Fruit fly (Drosophila melanogaster) whole organism, embryonic: Measurements from ENCODE around the gene CG16790.

Experiments
- Adf1 ChIP-seq: fragments of 200-800 bp; sonication (Bioruptor generic); IDR thresholded peaks from 2 replicates; pipeline ENCODE4 v1.3.6; 2022; ENCODE audit warnings: missing biosample characterization, missing genetic modification characterization
- CG11247 ChIP-seq: fragments of 200-800 bp; sonication (Bioruptor generic); IDR thresholded peaks from 2 replicates; pipeline ENCODE4 v1.3.6; 2022; ENCODE audit warnings: missing biosample characterization, missing genetic modification characterization
- CG12155 ChIP-seq: fragments of 200-800 bp; sonication (Bioruptor generic); optimal IDR thresholded peaks from 3 replicates; lab custom pipeline; 2016; ENCODE audit warnings: missing biosample characterization, missing genetic modification characterization
- CG12299 ChIP-seq: fragments of 200-800 bp; sonication (Bioruptor generic); optimal IDR thresholded peaks from 2 replicates; lab custom pipeline; 2018; ENCODE audit warnings: missing biosample characterization, mild to moderate bottlenecking, missing genetic modification characterization
- CG13424 ChIP-seq: fragments of 200-800 bp; sonication (Bioruptor generic); optimal IDR thresholded peaks from 2 replicates; lab custom pipeline; 2019; ENCODE audit warnings: missing biosample characterization, mild to moderate bottlenecking, missing genetic modification characterization, moderate library complexity
- CG15011 ChIP-seq: fragments of 200-800 bp; sonication (Bioruptor generic); optimal IDR thresholded peaks from 3 replicates; lab custom pipeline; 2018; ENCODE audit warnings: missing biosample characterization, mild to moderate bottlenecking, missing genetic modification characterization
- CG15696 ChIP-seq: fragments of 200-800 bp; sonication (Bioruptor generic); optimal IDR thresholded peaks from 2 replicates; lab custom pipeline; 2019; ENCODE audit warnings: missing biosample characterization, mild to moderate bottlenecking, missing genetic modification characterization, moderate library complexity
- CG17829 ChIP-seq: fragments of 200-800 bp; optimal IDR thresholded peaks from 2 replicates; lab custom pipeline; 2019; ENCODE audit warnings: missing biosample characterization, mild to moderate bottlenecking, missing genetic modification characterization, moderate library complexity
- CG1792 ChIP-seq: fragments of 200-800 bp; sonication (Bioruptor generic); optimal IDR thresholded peaks from 2 replicates; lab custom pipeline; 2016; ENCODE audit warnings: missing biosample characterization, missing genetic modification characterization
- CG18619 ChIP-seq: fragments of 200-800 bp; sonication (Bioruptor generic); optimal IDR thresholded peaks from 3 replicates; lab custom pipeline; 2017; ENCODE audit warnings: missing biosample characterization, mild to moderate bottlenecking, missing genetic modification characterization
- CG2202 ChIP-seq: fragments of 200-800 bp; sonication (Bioruptor generic); optimal IDR thresholded peaks from 2 replicates; lab custom pipeline; 2018; ENCODE audit warnings: missing biosample characterization, mild to moderate bottlenecking, missing genetic modification characterization
- CG30020 ChIP-seq: fragments of 200-800 bp; optimal IDR thresholded peaks from 2 replicates; lab custom pipeline; 2019; ENCODE audit warnings: missing biosample characterization, mild to moderate bottlenecking, missing genetic modification characterization, moderate library complexity
- CG3838 ChIP-seq: fragments of 200-800 bp; sonication (Bioruptor generic); optimal IDR thresholded peaks from 3 replicates; lab custom pipeline; 2016; ENCODE audit warnings: missing biosample characterization, missing genetic modification characterization
- CG4360 ChIP-seq: fragments of 200-800 bp; sonication (Bioruptor generic); IDR thresholded peaks from 2 replicates; pipeline ENCODE4 v1.3.6; 2022; ENCODE audit warnings: missing biosample characterization, missing genetic modification characterization
- CG4424 ChIP-seq: fragments of 200-800 bp; sonication (Bioruptor generic); optimal IDR thresholded peaks from 3 replicates; lab custom pipeline; 2016; ENCODE audit warnings: missing biosample characterization, missing genetic modification characterization
- CG6254 ChIP-seq: fragments of 200-800 bp; sonication (Bioruptor generic); optimal IDR thresholded peaks from 3 replicates; lab custom pipeline; 2017; ENCODE audit warnings: mild to moderate bottlenecking, missing biosample characterization, missing genetic modification reagents, missing genetic modification characterization
- CG6765 ChIP-seq: fragments of 200-800 bp; sonication (Bioruptor generic); optimal IDR thresholded peaks from 3 replicates; lab custom pipeline; 2017; ENCODE audit warnings: missing biosample characterization, mild to moderate bottlenecking, missing genetic modification characterization
- CG7271 ChIP-seq: fragments of 200-800 bp; sonication (Bioruptor generic); optimal IDR thresholded peaks from 2 replicates; lab custom pipeline; 2018; ENCODE audit warnings: missing biosample characterization, mild to moderate bottlenecking, missing genetic modification characterization, moderate library complexity
- Dref ChIP-seq: fragments of 200-800 bp; sonication (Bioruptor generic); IDR thresholded peaks from 2 replicates; pipeline ENCODE4 v1.3.6; 2022; ENCODE audit warnings: missing biosample characterization, missing genetic modification characterization
- GATAe ChIP-seq: fragments of 200-800 bp; sonication (Bioruptor generic); conservative IDR thresholded peaks from 2 replicates; pipeline ENCODE4 v1.3.6; 2022; ENCODE audit warnings: missing biosample characterization, missing genetic modification characterization
- Gug ChIP-seq: fragments of 200-800 bp; sonication (Bioruptor generic); IDR thresholded peaks from 4 replicates; pipeline ENCODE4 v1.3.6; 2022; ENCODE audit warnings: missing biosample characterization, missing genetic modification characterization
- Max ChIP-seq: fragments of 200-800 bp; sonication (Bioruptor generic); optimal IDR thresholded peaks from 2 replicates; lab custom pipeline; 2016; ENCODE audit warnings: missing biosample characterization, mild to moderate bottlenecking, missing genetic modification characterization
- Mes4 ChIP-seq: fragments of 200-800 bp; sonication (Bioruptor generic); optimal IDR thresholded peaks from 2 replicates; lab custom pipeline; 2016; ENCODE audit warnings: missing biosample characterization, missing genetic modification characterization
- Mrtf ChIP-seq: fragments of 200-800 bp; sonication (Bioruptor generic); IDR thresholded peaks from 3 replicates; pipeline ENCODE4 v1.3.6; 2022; ENCODE audit warnings: missing biosample characterization, missing genetic modification characterization
- NC2α ChIP-seq: fragments of 200-800 bp; sonication (Bioruptor generic); optimal IDR thresholded peaks from 2 replicates; lab custom pipeline; 2016; ENCODE audit warnings: missing biosample characterization, missing genetic modification characterization
- Oli ChIP-seq: fragments of 200-800 bp; sonication (Bioruptor generic); optimal IDR thresholded peaks from 2 replicates; lab custom pipeline; 2018; ENCODE audit warnings: missing biosample characterization, mild to moderate bottlenecking, missing genetic modification characterization, moderate library complexity
- Poxn ChIP-seq: fragments of 200-800 bp; sonication (Bioruptor generic); IDR thresholded peaks from 2 replicates; pipeline ENCODE4 v1.3.6; 2022; ENCODE audit warnings: missing biosample characterization, missing genetic modification characterization
- Trl ChIP-seq, 3 experiments: fragments of >200 bp in 2 of 3; fragments of 200-800 bp in 1 of 3; sonication (Bioruptor generic) in 1 of 3; optimal IDR thresholded peaks; 2 replicates in 1 of 3; 3 replicates in 2 of 3; lab custom pipeline; 2016 to 2017; ENCODE audit warnings: missing biosample characterization in 1 of 3, missing genetic modification characterization in 1 of 3
- bowl ChIP-seq: fragments of 200-800 bp; sonication (Bioruptor generic); IDR thresholded peaks from 2 replicates; pipeline ENCODE4 v1.3.6; 2022; ENCODE audit warnings: missing biosample characterization, missing genetic modification characterization
- chinmo ChIP-seq: fragments of 200-800 bp; sonication (Bioruptor generic); IDR thresholded peaks from 4 replicates; pipeline ENCODE4 v1.3.6; 2022; ENCODE audit warnings: missing biosample characterization, missing genetic modification characterization; ENCODE audit not compliant: partially characterized antibody
- dan ChIP-seq: fragments of 200-800 bp; sonication (Bioruptor generic); IDR thresholded peaks from 2 replicates; pipeline ENCODE4 v1.3.6; 2022; ENCODE audit warnings: missing biosample characterization, missing genetic modification characterization
- ftz-f1 ChIP-seq: fragments of 200-800 bp; sonication (Bioruptor generic); optimal IDR thresholded peaks from 2 replicates; lab custom pipeline; 2016; ENCODE audit warnings: missing biosample characterization, missing genetic modification characterization
- grn ChIP-seq: fragments of 200-800 bp; sonication (Bioruptor generic); optimal IDR thresholded peaks from 3 replicates; lab custom pipeline; 2017; ENCODE audit warnings: missing biosample characterization, missing genetic modification characterization
- ham ChIP-seq: fragments of 200-800 bp; sonication (Bioruptor generic); IDR thresholded peaks from 2 replicates; pipeline ENCODE4 v1.3.6; 2022; ENCODE audit warnings: missing biosample characterization, missing genetic modification characterization
- klu ChIP-seq: fragments of 200-800 bp; sonication (Bioruptor generic); IDR thresholded peaks from 2 replicates; pipeline ENCODE4 v1.3.6; 2022; ENCODE audit warnings: missing biosample characterization, missing genetic modification characterization
- lola ChIP-seq, 3 experiments: fragments of >200 bp in 2 of 3; fragments of 200-800 bp in 1 of 3; sonication (Bioruptor generic) in 1 of 3; optimal IDR thresholded peaks; 2 replicates each; lab custom pipeline; 2017 to 2019; ENCODE audit warnings: missing biosample characterization in 3 of 3, missing genetic modification characterization in 3 of 3, mild to moderate bottlenecking in 1 of 3, moderate library complexity in 1 of 3
- nerfin-1 ChIP-seq: fragments of 200-800 bp; sonication (Bioruptor generic); optimal IDR thresholded peaks from 3 replicates; lab custom pipeline; 2019; ENCODE audit warnings: missing biosample characterization, mild to moderate bottlenecking, missing genetic modification characterization, moderate library complexity
- phol ChIP-seq: fragments of 200-800 bp; sonication (Bioruptor generic); optimal IDR thresholded peaks from 3 replicates; lab custom pipeline; 2018; ENCODE audit warnings: missing biosample characterization, mild to moderate bottlenecking, missing genetic modification characterization, moderate library complexity
- psq ChIP-seq: fragments of 200-800 bp; sonication (Bioruptor generic); optimal IDR thresholded peaks from 2 replicates; lab custom pipeline; 2017; ENCODE audit warnings: missing biosample characterization, missing genetic modification characterization
- shn ChIP-seq: fragments of 200-800 bp; sonication (Bioruptor generic); optimal IDR thresholded peaks from 3 replicates; lab custom pipeline; 2016; ENCODE audit warnings: missing biosample characterization, missing genetic modification characterization
- sr ChIP-seq: fragments of 200-800 bp; sonication (Bioruptor generic); IDR thresholded peaks from 3 replicates; pipeline ENCODE4 v1.3.6; 2022; ENCODE audit warnings: missing biosample characterization, missing genetic modification characterization
- ssp ChIP-seq: fragments of 200-800 bp; sonication (Bioruptor generic); IDR thresholded peaks from 2 replicates; pipeline ENCODE4 v1.3.6; 2022; ENCODE audit warnings: missing biosample characterization, missing genetic modification characterization
- stc ChIP-seq: fragments of 200-800 bp; sonication (Bioruptor generic); IDR thresholded peaks from 2 replicates; pipeline ENCODE4 v1.3.6; 2022; ENCODE audit warnings: missing biosample characterization, missing genetic modification characterization
- tap ChIP-seq: fragments of 200-800 bp; optimal IDR thresholded peaks from 3 replicates; lab custom pipeline; 2019; ENCODE audit warnings: missing biosample characterization, mild to moderate bottlenecking, missing genetic modification characterization, moderate library complexity
- tin ChIP-seq: fragments of 200-800 bp; sonication (Bioruptor generic); optimal IDR thresholded peaks from 3 replicates; lab custom pipeline; 2016; ENCODE audit warnings: missing biosample characterization, missing genetic modification characterization
- tna ChIP-seq: fragments of 200-800 bp; sonication (Bioruptor generic); IDR thresholded peaks from 2 replicates; pipeline ENCODE4 v1.3.6; 2022; ENCODE audit warnings: missing biosample characterization, missing genetic modification characterization; ENCODE audit not compliant: partially characterized antibody
- toy ChIP-seq: fragments of 200-800 bp; sonication (Bioruptor generic); IDR thresholded peaks from 2 replicates; pipeline ENCODE4 v1.3.6; 2022; ENCODE audit warnings: missing biosample characterization, missing genetic modification characterization
- trem ChIP-seq: fragments of 200-800 bp; optimal IDR thresholded peaks from 3 replicates; lab custom pipeline; 2019; ENCODE audit warnings: missing biosample characterization, mild to moderate bottlenecking, missing genetic modification characterization, moderate library complexity

Gene CG16790

dm6 chr3R:9533181-9534124 lies 36.6 kb downstream of the CG16790 start (continued):
- TF ChIP-seq CG12155 (GFP tag; lab: Kevin White, UChicago) = peak; percentile 93
- TF ChIP-seq trem = peak; percentile 82
- peak; percentile 93 to 95 for TF ChIP-seq Trl (optimal IDR thresholded peaks at IDR 0.05; lab: Kevin White, UChicago)
- peak; percentile 93 for TF ChIP-seq Trl (GFP tag; optimal IDR thresholded peaks at IDR 0.05; lab: Kevin White, UChicago)
- peak; percentile 93 for TF ChIP-seq CG12299 (tag; lab: Kevin White, UChicago)
- peak; percentile 71 for TF ChIP-seq CG15696 (tag; lab: Kevin White, UChicago)
- TF ChIP-seq CG3838 = peak; percentile 85
- TF ChIP-seq lola (GFP tag; optimal IDR thresholded peaks at IDR 0.05; lab: Kevin White, UChicago) = peak in 1 of 3 experiments; percentile 95
- TF ChIP-seq chinmo = peak; percentile 95
- TF ChIP-seq CG15011 (GFP tag; lab: Kevin White, UChicago) = peak; percentile 98
- TF ChIP-seq Oli (tag; lab: Kevin White, UChicago) = peak; percentile 98
- peak; percentile 46 for TF ChIP-seq CG7271 (tag; lab: Kevin White, UChicago)
- TF ChIP-seq CG6765 (GFP tag; lab: Kevin White, UChicago) = peak; percentile 97
- peak; percentile 39; the same call in 1 of the 2 replicates for TF ChIP-seq dan (GFP tag; lab: Robert Waterston, UW)
- TF ChIP-seq GATAe (GFP tag; lab: Robert Waterston, UW) = 0 out of 2 replicates have a peak, but pooled peaks have one; percentile 15
- peak; percentile 73; the same call in 1 of the 2 replicates for TF ChIP-seq CG11247 (GFP tag; lab: Robert Waterston, UW)
- peak; percentile 38 for TF ChIP-seq grn (GFP tag; lab: Kevin White, UChicago)
- no peak for TF ChIP-seq tna (GFP tag; lab: Robert Waterston, UW)
- peak; percentile 40; the same call in 1 of the 2 replicates for TF ChIP-seq bowl (GFP tag; lab: Robert Waterston, UW)
- peak; percentile 99 for TF ChIP-seq CG18619
- TF ChIP-seq Max = peak; percentile 94
- no peak for TF ChIP-seq ham
- TF ChIP-seq CG17829 (tag; lab: Kevin White, UChicago) = peak; percentile 96
- peak; percentile 28; the same call in 1 of the 2 replicates for TF ChIP-seq Adf1 (GFP tag; lab: Robert Waterston, UW)
- TF ChIP-seq tin (GFP tag; lab: Kevin White, UChicago) = peak; percentile 94
- 0 out of 2 replicates have a peak, but pooled peaks have one; percentile 41 for TF ChIP-seq CG4360 (GFP tag; lab: Robert Waterston, UW)
- peak; percentile 58 for TF ChIP-seq toy (GFP tag; lab: Robert Waterston, UW)
- TF ChIP-seq phol = peak; percentile 96
- TF ChIP-seq ssp (GFP tag; lab: Robert Waterston, UW) = peak; percentile 83
- TF ChIP-seq CG30020 = peak; percentile 85
- peak; percentile 74 for TF ChIP-seq stc (GFP tag; lab: Robert Waterston, UW)
- TF ChIP-seq CG2202 = peak; percentile 85
- no peak for TF ChIP-seq Dref
- TF ChIP-seq CG1792 = peak; percentile 86
- peak; percentile 92 for TF ChIP-seq klu (GFP tag; lab: Robert Waterston, UW)
- peak; percentile 83; the same call in 2 of the 3 replicates for TF ChIP-seq Mrtf (GFP tag; lab: Robert Waterston, UW)
- TF ChIP-seq tap (tag; lab: Kevin White, UChicago) = peak; percentile 88
- peak; percentile 89 for TF ChIP-seq Mes4 (GFP tag; lab: Kevin White, UChicago)
- peak; percentile 75 for TF ChIP-seq Poxn (GFP tag; lab: Robert Waterston, UW)
- peak; percentile 92 for TF ChIP-seq shn
- peak; percentile 64; the same call in 1 of the 3 replicates for TF ChIP-seq sr
- peak; percentile 75 for TF ChIP-seq NC2α (GFP tag; lab: Kevin White, UChicago)
- peak; percentile 97 for TF ChIP-seq CG13424 (tag; lab: Kevin White, UChicago)
- TF ChIP-seq CG6254 = peak; percentile 89
- peak; percentile 94 for TF ChIP-seq nerfin-1
- TF ChIP-seq psq (GFP tag; lab: Kevin White, UChicago) = peak; percentile 65
- peak; percentile 88 for TF ChIP-seq Gug (GFP tag; lab: Robert Waterston, UW)
- TF ChIP-seq ftz-f1 (GFP tag; lab: Kevin White, UChicago) = peak; percentile 50
- peak; percentile 98 for TF ChIP-seq CG4424 (GFP tag; lab: Kevin White, UChicago)
